Worm (Caenorhabditis elegans) whole organism, L4/young adult: Measurements from ENCODE around the gene srd-70.

Experiments
- W03F9.2 ChIP-seq: fragments of 150-350 bp; optimal IDR thresholded peaks from 2 replicates; lab custom pipeline; 2014; ENCODE audit warnings: missing biosample characterization, missing genetic modification characterization
- dao-5 ChIP-seq: sonication (generic microtip); optimal IDR thresholded peaks from 2 replicates; lab custom pipeline; 2016; ENCODE audit warnings: missing genotype, missing genetic modification characterization, moderate library complexity, missing compliant biosample characterization

DNA sequence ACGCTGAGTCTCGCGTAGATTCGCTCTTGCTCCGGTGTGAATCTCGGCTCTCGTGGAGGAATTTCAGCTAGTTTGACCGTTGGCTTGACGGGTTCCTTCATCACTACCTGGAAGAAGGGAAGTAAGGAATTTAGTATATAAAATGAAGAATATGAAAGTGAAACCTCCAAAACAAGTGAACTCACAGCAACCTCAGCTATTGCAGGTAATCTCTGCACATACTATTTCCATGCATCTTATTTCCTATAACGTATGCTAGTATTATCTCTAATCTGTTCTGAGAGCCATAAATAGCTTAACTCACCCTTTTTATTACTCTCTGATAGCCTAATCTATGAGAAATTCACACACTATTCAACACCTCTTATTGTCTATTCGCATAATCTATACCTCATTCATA is 51.1 kb downstream of the srd-70 start, which contains the start of gene Y38H6C.4:
- TF ChIP-seq W03F9.2 (no peak), dao-5 (tag; lab: Kevin White, UChicago) (no peak)
